Worm (Caenorhabditis elegans): ENCODE data around the gene spp-13.

Gene spp-13

ce11 chrX:8428319-8428888 lies 10.1 kb upstream of the spp-13 start, which contains the start of gene F08F1.3:
Gene F08F1.3 (plus strand): TSS chrX:8428838.
- no peak for TF ChIP-seq ces-1 (GFP tag; optimal IDR thresholded peaks at IDR 0.05)
- no peak for TF ChIP-seq lsy-2 (tag; optimal IDR thresholded peaks at IDR 0.05)
- TF ChIP-seq blmp-1 (tag; optimal IDR thresholded peaks at IDR 0.05): no peak
- no peak for TF ChIP-seq unc-39 (tag; optimal IDR thresholded peaks at IDR 0.05)
- no peak for TF ChIP-seq ztf-11 (tag; optimal IDR thresholded peaks at IDR 0.05)
- TF ChIP-seq tbx-8 (GFP tag; optimal IDR thresholded peaks at IDR 0.05): no peak
- no peak for TF ChIP-seq nhr-237 (tag; optimal IDR thresholded peaks at IDR 0.05)
- no peak for TF ChIP-seq lin-32 (GFP tag; optimal IDR thresholded peaks at IDR 0.05)
- TF ChIP-seq nhr-76 (tag; optimal IDR thresholded peaks at IDR 0.05): no peak
- no peak for TF ChIP-seq snpc-4 (tag; optimal IDR thresholded peaks at IDR 0.05)

ce11 chrX:8426160-8426712 lies 7.9 kb upstream of the spp-13 start:
- peak; percentile 72 for TF ChIP-seq ham-2 (GFP tag; optimal IDR thresholded peaks at IDR 0.05)
- TF ChIP-seq mls-2 (tag; optimal IDR thresholded peaks at IDR 0.05): peak; percentile 16
- TF ChIP-seq elt-3 (tag; optimal IDR thresholded peaks at IDR 0.05): peak; percentile 26
- no peak for TF ChIP-seq bed-3 (GFP tag; optimal IDR thresholded peaks at IDR 0.05)

- TF ChIP-seq ces-1 (GFP tag; optimal IDR thresholded peaks at IDR 0.05) (no peak), snpc-4 (tag; optimal IDR thresholded peaks at IDR 0.05) (no peak), zip-8 (tag; optimal IDR thresholded peaks at IDR 0.05) (no peak), lin-32 (GFP tag; optimal IDR thresholded peaks at IDR 0.05) (no peak), cnd-1 (tag; optimal IDR thresholded peaks at IDR 0.05) (no peak), nhr-2 (tag; optimal IDR thresholded peaks at IDR 0.05) (no peak), flh-1 (GFP tag; optimal IDR thresholded peaks at IDR 0.05) (no peak), ceh-43 (GFP tag; optimal IDR thresholded peaks at IDR 0.05) (no peak), bed-3 (GFP tag; optimal IDR thresholded peaks at IDR 0.05) (no peak), elt-1 (tag; optimal IDR thresholded peaks at IDR 0.05; ENCODE audit: borderline replicate concordance, insufficient read depth) (no peak), mep-1 (tag; optimal IDR thresholded peaks at IDR 0.05) (no peak), pha-4 (tag; optimal IDR thresholded peaks at IDR 0.05) (no peak), M03D4.4 (tag; optimal IDR thresholded peaks at IDR 0.05) (no peak), ham-2 (GFP tag; optimal IDR thresholded peaks at IDR 0.05) (no peak)
These were observed 6.0 kb upstream of the spp-13 start for ce11 chrX:8424286-8424685.

ce11 chrX:8423633-8424032 lies 5.3 kb upstream of the spp-13 start, which contains the start of gene tth-1:
Gene tth-1 (minus strand): TSS chrX:8423733.
- TF ChIP-seq ztf-11 (tag; optimal IDR thresholded peaks at IDR 0.05) (no peak), lsy-2 (tag; optimal IDR thresholded peaks at IDR 0.05) (no peak), lin-32 (GFP tag; optimal IDR thresholded peaks at IDR 0.05) (no peak), mep-1 (tag; optimal IDR thresholded peaks at IDR 0.05) (no peak)

- TF ChIP-seq lin-13 (tag; optimal IDR thresholded peaks at IDR 0.05) (no peak), mls-2 (tag; optimal IDR thresholded peaks at IDR 0.05) (no peak), snpc-4 (tag; optimal IDR thresholded peaks at IDR 0.05) (no peak), sptf-1 (tag; optimal IDR thresholded peaks at IDR 0.05) (no peak), pha-4 (tag; optimal IDR thresholded peaks at IDR 0.05) (no peak), tbx-8 (GFP tag; optimal IDR thresholded peaks at IDR 0.05) (no peak), zip-8 (tag; optimal IDR thresholded peaks at IDR 0.05) (no peak), ceh-83 (GFP tag; optimal IDR thresholded peaks at IDR 0.05) (no peak), elt-3 (tag; optimal IDR thresholded peaks at IDR 0.05) (no peak), nhr-12 (tag; optimal IDR thresholded peaks at IDR 0.05) (no peak), lsy-2 (tag; optimal IDR thresholded peaks at IDR 0.05) (no peak), ces-1 (GFP tag; optimal IDR thresholded peaks at IDR 0.05) (no peak), unc-120 (tag; optimal IDR thresholded peaks at IDR 0.05; ENCODE audit: poor library complexity, severe bottlenecking) (no peak), bed-3 (GFP tag; optimal IDR thresholded peaks at IDR 0.05) (no peak), ztf-11 (tag; optimal IDR thresholded peaks at IDR 0.05) (no peak), ceh-39 (tag; optimal IDR thresholded peaks at IDR 0.05) (no peak), unc-39 (tag; optimal IDR thresholded peaks at IDR 0.05) (no peak), sem-2 (GFP tag; optimal IDR thresholded peaks at IDR 0.05) (no peak), nhr-28 (tag; optimal IDR thresholded peaks at IDR 0.05) (no peak), lin-32 (GFP tag; optimal IDR thresholded peaks at IDR 0.05) (no peak)
These were observed 4.9 kb upstream of the spp-13 start for ce11 chrX:8423199-8423598.
